Worm (Caenorhabditis elegans): Measurements from ENCODE around the gene Y66D12A.10.

ce11 chrIII:11535453-11535852 lies 30.2 kb upstream of the Y66D12A.10 start:
- no peak for TF ChIP-seq fkh-10 (GFP tag; optimal IDR thresholded peaks at IDR 0.05)
- no peak for TF ChIP-seq lin-39 (tag; optimal IDR thresholded peaks at IDR 0.05)
- no peak for TF ChIP-seq skn-1 (tag; optimal IDR thresholded peaks at IDR 0.05)
- TF ChIP-seq ama-1 (optimal IDR thresholded peaks at IDR 0.05), result no peak
- no peak for TF ChIP-seq mdl-1 (tag; optimal IDR thresholded peaks at IDR 0.05)
- no peak for TF ChIP-seq unc-62 (GFP tag; optimal IDR thresholded peaks at IDR 0.05 in 1 of 2)
- TF ChIP-seq unc-62 (tag; optimal IDR thresholded peaks at IDR 0.05), result no peak
- TF ChIP-seq aly-2 (tag; optimal IDR thresholded peaks at IDR 0.05), result no peak
- TF ChIP-seq nhr-237 (tag; optimal IDR thresholded peaks at IDR 0.05), result no peak
- no peak for TF ChIP-seq dmd-9 (GFP tag; IDR thresholded peaks at IDR 0.05)
- TF ChIP-seq ZK546.5 (tag; optimal IDR thresholded peaks at IDR 0.05), result no peak
- TF ChIP-seq Y48G9A.11 (GFP tag; IDR thresholded peaks at IDR 0.05), result no peak
- TF ChIP-seq madf-5 (GFP tag; IDR thresholded peaks at IDR 0.05), result no peak

Data from whole organism, L4 larva.